Fruit fly (Drosophila melanogaster) Kc167 (cell line): ENCODE measurements around the gene pot.

ENCODE experiments used
- Myc ChIP-seq: fragments of >200 bp; optimal IDR thresholded peaks from 2 replicates; lab custom pipeline; 2017; ENCODE audit warnings: missing external identifiers
- psq ChIP-seq: fragments of >200 bp; optimal IDR thresholded peaks from 2 replicates; lab custom pipeline; 2017; ENCODE audit warnings: missing external identifiers

DNA sequence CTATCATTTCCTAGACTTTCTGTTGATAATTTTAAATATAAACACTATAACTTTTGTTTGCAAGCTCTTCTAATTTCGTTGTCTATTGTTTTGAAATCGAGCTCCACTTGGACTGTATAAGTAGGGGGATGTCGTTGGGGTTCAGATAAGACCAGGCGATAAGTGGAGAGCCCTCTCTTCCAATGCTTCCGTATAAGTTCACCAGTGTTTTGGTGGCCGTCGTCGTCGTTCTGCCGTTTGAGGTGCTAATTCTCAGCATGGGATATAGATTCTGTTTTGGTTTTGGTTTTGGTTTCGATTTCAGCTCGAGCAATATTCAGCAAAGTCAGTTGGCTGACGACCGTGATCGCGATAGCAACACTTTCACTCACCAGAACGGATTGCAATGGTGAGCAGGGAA lies 43.9 kb downstream of the pot start, which contains the start of gene CG15739:
- TF ChIP-seq Myc (lab: Kevin White, UChicago) (no peak), psq (lab: Kevin White, UChicago) (no peak)
